Fruit fly (Drosophila melanogaster) whole organism, adult: Measurements from ENCODE around the gene Mtch.

Source experiments
- CG1620 ChIP-seq: fragments of 200-800 bp; sonication (Bioruptor generic); optimal IDR thresholded peaks from 2 replicates; lab custom pipeline; 2016; ENCODE audit warnings: missing biosample characterization, missing genetic modification characterization
- Hr96 ChIP-seq: fragments of 200-800 bp; sonication (Bioruptor generic); optimal IDR thresholded peaks from 2 replicates; lab custom pipeline; 2016; ENCODE audit warnings: missing biosample characterization, missing genetic modification characterization

dm6 chr3L:157674-158179 lies 26.7 kb upstream of the Mtch start:
- TF ChIP-seq Hr96 (GFP tag; lab: Kevin White, UChicago) = no peak
- no peak for TF ChIP-seq CG1620 (GFP tag; lab: Kevin White, UChicago)
